Fruit fly (Drosophila melanogaster) whole organism, embryonic: Measurements from ENCODE around the gene CG7156.

Experiments
- CG11247 ChIP-seq: fragments of 200-800 bp; sonication (Bioruptor generic); IDR thresholded peaks from 2 replicates; pipeline ENCODE4 v1.3.6; 2022; ENCODE audit warnings: missing biosample characterization, missing genetic modification characterization
- CG11398 ChIP-seq: fragments of 200-800 bp; sonication (Bioruptor generic); optimal IDR thresholded peaks from 2 replicates; lab custom pipeline; 2016; ENCODE audit warnings: missing biosample characterization, missing genetic modification characterization
- CG11456 ChIP-seq: fragments of 200-800 bp; sonication (Bioruptor generic); IDR thresholded peaks from 3 replicates; pipeline ENCODE4 v1.3.6; 2022; ENCODE audit warnings: missing biosample characterization, missing genetic modification characterization
- CG13894 ChIP-seq: fragments of 200-800 bp; sonication (Bioruptor generic); optimal IDR thresholded peaks from 3 replicates; lab custom pipeline; 2018; ENCODE audit warnings: missing biosample characterization, mild to moderate bottlenecking, missing genetic modification characterization, moderate library complexity
- CG14050 ChIP-seq: fragments of 200-800 bp; sonication (Bioruptor generic); IDR thresholded peaks from 3 replicates; pipeline ENCODE4 v1.3.6; 2022; ENCODE audit warnings: missing biosample characterization, missing genetic modification characterization
- CG14710 ChIP-seq: fragments of 200-800 bp; sonication (Bioruptor generic); optimal IDR thresholded peaks from 3 replicates; lab custom pipeline; 2019; ENCODE audit warnings: missing biosample characterization, mild to moderate bottlenecking, missing genetic modification characterization, moderate library complexity
- CG14965 ChIP-seq: fragments of 200-800 bp; sonication (Bioruptor generic); optimal IDR thresholded peaks from 2 replicates; lab custom pipeline; 2016; ENCODE audit warnings: missing biosample characterization, missing genetic modification characterization, borderline replicate concordance
- CG15601 ChIP-seq: fragments of 200-800 bp; sonication (Bioruptor generic); optimal IDR thresholded peaks from 3 replicates; lab custom pipeline; 2019; ENCODE audit warnings: missing biosample characterization, mild to moderate bottlenecking, missing genetic modification characterization, moderate library complexity
- CG1647 ChIP-seq: fragments of 200-800 bp; sonication (Bioruptor generic); optimal IDR thresholded peaks from 3 replicates; lab custom pipeline; 2016; ENCODE audit warnings: missing biosample characterization, missing genetic modification characterization
- CG17612 ChIP-seq: fragments of 200-800 bp; sonication (Bioruptor generic); IDR thresholded peaks from 2 replicates; pipeline ENCODE4 v1.3.6; 2022; ENCODE audit warnings: missing biosample characterization, missing genetic modification characterization
- CG34422 ChIP-seq: fragments of 200-800 bp; sonication (Bioruptor generic); IDR thresholded peaks from 3 replicates; pipeline ENCODE4 v1.3.6; 2022; ENCODE audit warnings: missing biosample characterization, missing genetic modification characterization
- CG4730 ChIP-seq: fragments of 200-800 bp; sonication (Bioruptor generic); IDR thresholded peaks from 2 replicates; pipeline ENCODE4 v1.3.6; 2022; ENCODE audit warnings: missing biosample characterization, missing genetic modification characterization
- CG6689 ChIP-seq: fragments of 200-800 bp; sonication (Bioruptor generic); IDR thresholded peaks from 2 replicates; pipeline ENCODE4 v1.3.6; 2022; ENCODE audit warnings: missing biosample characterization, missing genetic modification characterization
- CG8359 ChIP-seq: fragments of 200-800 bp; sonication (Bioruptor generic); optimal IDR thresholded peaks from 2 replicates; lab custom pipeline; 2017; ENCODE audit warnings: missing biosample characterization, mild to moderate bottlenecking, missing genetic modification characterization, borderline replicate concordance
- CG8765 ChIP-seq: fragments of 200-800 bp; sonication (Bioruptor generic); IDR thresholded peaks from 2 replicates; pipeline ENCODE4 v1.3.6; 2022; ENCODE audit warnings: missing biosample characterization, missing genetic modification characterization
- CG9797 ChIP-seq: fragments of 200-800 bp; sonication (Bioruptor generic); optimal IDR thresholded peaks from 3 replicates; lab custom pipeline; 2018; ENCODE audit warnings: missing biosample characterization, mild to moderate bottlenecking, missing genetic modification characterization
- CG9817 ChIP-seq: fragments of 200-800 bp; sonication (Bioruptor generic); optimal IDR thresholded peaks from 2 replicates; lab custom pipeline; 2018; ENCODE audit warnings: missing biosample characterization, mild to moderate bottlenecking, missing genetic modification characterization, moderate library complexity
- Deaf1 ChIP-seq: fragments of 200-800 bp; optimal IDR thresholded peaks from 3 replicates; lab custom pipeline; 2019; ENCODE audit warnings: missing biosample characterization, mild to moderate bottlenecking, missing genetic modification characterization, moderate library complexity
- Fer3 ChIP-seq: fragments of 200-800 bp; sonication (Bioruptor generic); optimal IDR thresholded peaks from 2 replicates; lab custom pipeline; 2018; ENCODE audit warnings: missing biosample characterization, mild to moderate bottlenecking, missing genetic modification characterization, moderate library complexity
- H2.0 ChIP-seq: fragments of 200-800 bp; sonication (Bioruptor generic); IDR thresholded peaks from 2 replicates; pipeline ENCODE4 v1.3.6; 2022; ENCODE audit warnings: missing biosample characterization, missing genetic modification characterization
- Hr78 ChIP-seq, 2 experiments: fragments of 200-800 bp in 1 of 2; fragments of >200 bp in 1 of 2; sonication (Bioruptor generic) in 1 of 2; optimal IDR thresholded peaks; 2 replicates each; lab custom pipeline; 2017 to 2019; ENCODE audit warnings: missing biosample characterization in 2 of 2, missing genetic modification characterization in 2 of 2, mild to moderate bottlenecking in 1 of 2, moderate library complexity in 1 of 2
- Jarid2 ChIP-seq: fragments of 200-800 bp; sonication (Bioruptor generic); optimal IDR thresholded peaks from 3 replicates; lab custom pipeline; 2017; ENCODE audit warnings: mild to moderate bottlenecking, missing biosample characterization, missing genetic modification reagents, missing genetic modification characterization
- Mad ChIP-seq: fragments of 200-800 bp; sonication (Bioruptor generic); optimal IDR thresholded peaks from 2 replicates; lab custom pipeline; 2016; ENCODE audit warnings: missing biosample characterization, missing genetic modification characterization
- Opbp ChIP-seq: fragments of 200-800 bp; sonication (Bioruptor generic); IDR thresholded peaks from 3 replicates; pipeline ENCODE4 v1.3.6; 2022; ENCODE audit warnings: missing biosample characterization, missing genetic modification characterization; ENCODE audit not compliant: partially characterized antibody
- Ravus ChIP-seq: fragments of 200-800 bp; sonication (Bioruptor generic); IDR thresholded peaks from 2 replicates; pipeline ENCODE4 v1.3.6; 2022; ENCODE audit warnings: missing biosample characterization, missing genetic modification characterization
- Rfx ChIP-seq: fragments of 200-800 bp; sonication (Bioruptor generic); IDR thresholded peaks from 2 replicates; pipeline ENCODE4 v1.3.6; 2022; ENCODE audit warnings: missing biosample characterization, missing genetic modification characterization
- Ssrp ChIP-seq: fragments of 200-800 bp; sonication (Bioruptor generic); optimal IDR thresholded peaks from 2 replicates; lab custom pipeline; 2018; ENCODE audit warnings: missing biosample characterization, mild to moderate bottlenecking, missing genetic modification characterization, moderate library complexity
- Stat92E ChIP-seq, 3 experiments: fragments of >200 bp in 2 of 3; fragments of 200-800 bp in 1 of 3; sonication (Bioruptor generic) in 1 of 3; optimal IDR thresholded peaks; 2 replicates each; lab custom pipeline; 2017 to 2019; ENCODE audit warnings: missing biosample characterization in 3 of 3, missing genetic modification characterization in 3 of 3, mild to moderate bottlenecking in 1 of 3, moderate library complexity in 1 of 3
- Usf ChIP-seq: fragments of 200-800 bp; sonication (Bioruptor generic); optimal IDR thresholded peaks from 2 replicates; lab custom pipeline; 2017; ENCODE audit warnings: missing genotype, missing biosample characterization, missing genetic modification characterization
- Vsx1 ChIP-seq: fragments of 200-800 bp; sonication (Bioruptor generic); optimal IDR thresholded peaks from 2 replicates; lab custom pipeline; 2017; ENCODE audit warnings: missing biosample characterization, mild to moderate bottlenecking, missing genetic modification characterization, missing genetic modification reagents
- bab2 ChIP-seq: fragments of 200-800 bp; sonication (Bioruptor generic); optimal IDR thresholded peaks from 2 replicates; lab custom pipeline; 2016; ENCODE audit warnings: missing biosample characterization, missing genetic modification characterization
- caup ChIP-seq: fragments of 200-800 bp; sonication (Bioruptor generic); optimal IDR thresholded peaks from 3 replicates; lab custom pipeline; 2017; ENCODE audit warnings: missing biosample characterization, mild to moderate bottlenecking, missing genetic modification characterization, moderate library complexity; ENCODE audit not compliant: severe bottlenecking
- chn ChIP-seq: fragments of 200-800 bp; sonication (Bioruptor generic); optimal IDR thresholded peaks from 2 replicates; lab custom pipeline; 2016; ENCODE audit warnings: missing biosample characterization, missing genetic modification characterization
- dmrt11E ChIP-seq: fragments of 200-800 bp; sonication (Bioruptor generic); optimal IDR thresholded peaks from 3 replicates; lab custom pipeline; 2018; ENCODE audit warnings: missing biosample characterization, mild to moderate bottlenecking, missing genetic modification characterization, moderate library complexity
- emc ChIP-seq: fragments of 200-800 bp; sonication (Bioruptor generic); optimal IDR thresholded peaks from 2 replicates; lab custom pipeline; 2016; ENCODE audit warnings: missing biosample characterization, missing genetic modification characterization
- esg ChIP-seq: fragments of 200-800 bp; sonication (Bioruptor generic); conservative IDR thresholded peaks from 2 replicates; pipeline ENCODE4 v1.3.6; 2022; ENCODE audit warnings: missing biosample characterization, missing genetic modification characterization
- fu2 ChIP-seq: fragments of 200-800 bp; sonication (Bioruptor generic); optimal IDR thresholded peaks from 2 replicates; lab custom pipeline; 2016; ENCODE audit warnings: missing biosample characterization, missing genetic modification characterization
- grau ChIP-seq: fragments of 200-800 bp; optimal IDR thresholded peaks from 3 replicates; lab custom pipeline; 2019; ENCODE audit warnings: missing biosample characterization, mild to moderate bottlenecking, missing genetic modification characterization, moderate library complexity
- gsb ChIP-seq: fragments of 200-800 bp; sonication (Bioruptor generic); IDR thresholded peaks from 2 replicates; pipeline ENCODE4 v1.3.6; 2022; ENCODE audit warnings: missing biosample characterization, missing genetic modification characterization
- insv ChIP-seq, 2 experiments: fragments of 200-800 bp; sonication (Bioruptor generic); optimal IDR thresholded peaks; 3 replicates each; lab custom pipeline; 2016 to 2018; ENCODE audit warnings: missing biosample characterization in 2 of 2, missing genetic modification characterization in 2 of 2
- klu ChIP-seq: fragments of 200-800 bp; sonication (Bioruptor generic); IDR thresholded peaks from 2 replicates; pipeline ENCODE4 v1.3.6; 2022; ENCODE audit warnings: missing biosample characterization, missing genetic modification characterization
- pnt ChIP-seq: fragments of 200-800 bp; sonication (Bioruptor generic); optimal IDR thresholded peaks from 3 replicates; lab custom pipeline; 2016; ENCODE audit warnings: missing biosample characterization, missing genetic modification characterization
- pros ChIP-seq: fragments of 200-800 bp; sonication (Bioruptor generic); optimal IDR thresholded peaks from 3 replicates; lab custom pipeline; 2019; ENCODE audit warnings: missing biosample characterization, mild to moderate bottlenecking, missing genetic modification characterization, moderate library complexity
- seq ChIP-seq: fragments of 200-800 bp; sonication (Bioruptor generic); IDR thresholded peaks from 2 replicates; pipeline ENCODE4 v1.3.6; 2022; ENCODE audit warnings: missing biosample characterization, missing genetic modification characterization
- shn ChIP-seq: fragments of 200-800 bp; sonication (Bioruptor generic); optimal IDR thresholded peaks from 3 replicates; lab custom pipeline; 2016; ENCODE audit warnings: missing biosample characterization, missing genetic modification characterization
- slp2 ChIP-seq: fragments of 200-800 bp; sonication (Bioruptor generic); optimal IDR thresholded peaks from 2 replicates; lab custom pipeline; 2016; ENCODE audit warnings: missing biosample characterization, missing genetic modification characterization
- sqz ChIP-seq: fragments of 200-800 bp; sonication (Bioruptor generic); optimal IDR thresholded peaks from 3 replicates; lab custom pipeline; 2018; ENCODE audit warnings: missing biosample characterization, mild to moderate bottlenecking, missing genetic modification characterization
- tio ChIP-seq: fragments of 200-800 bp; sonication (Bioruptor generic); optimal IDR thresholded peaks from 2 replicates; lab custom pipeline; 2017; ENCODE audit warnings: missing biosample characterization, missing genetic modification characterization, inconsistent platforms
- usp ChIP-seq: fragments of >200 bp; optimal IDR thresholded peaks from 2 replicates; lab custom pipeline; 2017; ENCODE audit warnings: missing biosample characterization, missing genetic modification characterization

Gene CG7156

DNA sequence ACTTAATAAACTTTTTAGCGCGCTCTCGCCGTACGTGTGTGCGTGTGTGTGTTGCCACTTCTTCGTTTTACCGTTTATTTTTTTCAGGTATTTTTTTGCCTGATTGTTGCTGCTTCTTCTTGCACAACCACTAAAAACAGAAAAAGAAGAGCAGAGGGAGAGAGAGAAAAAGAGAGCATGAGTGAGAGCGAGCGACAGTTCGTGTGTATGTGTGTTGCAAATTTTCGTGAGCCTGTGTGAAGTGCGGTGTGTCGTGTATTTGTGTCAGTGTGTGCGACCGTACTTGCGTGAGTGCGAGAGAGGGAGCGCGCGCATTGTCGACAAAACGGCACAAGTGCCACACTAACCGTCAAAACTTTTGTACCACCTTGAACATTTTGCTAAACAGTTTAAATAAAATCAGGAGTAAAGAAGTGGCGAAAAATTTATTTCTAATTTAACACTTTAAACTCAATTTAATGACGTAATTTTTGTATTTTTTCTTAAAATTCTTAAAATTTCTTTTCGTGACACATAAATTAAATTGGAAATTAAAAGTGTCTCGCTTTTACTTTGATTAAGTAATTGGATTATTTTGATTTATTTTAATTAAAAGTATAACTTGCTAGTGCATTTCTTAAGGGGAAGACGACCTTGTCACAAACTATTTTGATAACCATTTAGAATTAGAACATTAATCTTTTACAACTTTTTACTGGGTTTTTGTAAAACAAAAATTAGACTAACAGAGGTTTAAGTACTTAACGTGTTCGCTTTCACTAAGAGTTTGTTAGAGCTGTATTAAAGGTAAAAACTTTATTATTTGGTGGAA, 44.8 kb downstream of the CG7156 start (continued):
- TF ChIP-seq slp2 (GFP tag; lab: Kevin White, UChicago) (peak; percentile 50), CG9817 (tag; lab: Kevin White, UChicago) (peak; percentile 50), CG11247 (GFP tag; lab: Robert Waterston, UW) (no peak), CG17612 (no peak), pnt (GFP tag; lab: Kevin White, UChicago) (peak; percentile 23), klu (GFP tag; lab: Robert Waterston, UW) (no peak), Hr78 (GFP tag; optimal IDR thresholded peaks at IDR 0.05; lab: Kevin White, UChicago) (peak in 1 of 2 experiments; percentile 10), CG14965 (GFP tag; lab: Kevin White, UChicago) (no peak), Jarid2 (peak; percentile 38), grau (peak; percentile 76), insv (GFP tag; optimal IDR thresholded peaks at IDR 0.05; lab: Kevin White, UChicago) (no peak), esg (GFP tag; lab: Robert Waterston, UW) (no peak), CG11456 (GFP tag; lab: Robert Waterston, UW) (no peak), CG13894 (no peak), CG8359 (GFP tag; lab: Kevin White, UChicago) (no peak), CG15601 (tag; lab: Kevin White, UChicago) (peak; percentile 55), Opbp (GFP tag; lab: Robert Waterston, UW) (no peak), usp (GFP tag; lab: Kevin White, UChicago) (no peak), Mad (GFP tag; lab: Kevin White, UChicago) (no peak), Ravus (no peak), CG34422 (GFP tag; lab: Robert Waterston, UW) (no peak), Rfx (GFP tag; lab: Robert Waterston, UW) (no peak), Vsx1 (GFP tag; lab: Kevin White, UChicago) (no peak), pros (peak; percentile 76), CG14710 (tag; lab: Kevin White, UChicago) (peak; percentile 50), Fer3 (tag; lab: Kevin White, UChicago) (peak; percentile 35), seq (no peak), CG6689 (GFP tag; lab: Robert Waterston, UW) (no peak), dmrt11E (tag; lab: Kevin White, UChicago) (peak; percentile 57), Usf (GFP tag; lab: Kevin White, UChicago) (peak; percentile 45), shn (GFP tag; lab: Kevin White, UChicago) (no peak), sqz (GFP tag; lab: Kevin White, UChicago) (peak; percentile 98), caup (peak; percentile 34), Deaf1 (tag; lab: Kevin White, UChicago) (peak; percentile 58), emc (GFP tag; lab: Kevin White, UChicago) (no peak), bab2 (peak; percentile 62), CG9797 (no peak), chn (GFP tag; lab: Kevin White, UChicago) (no peak), Stat92E (GFP tag; optimal IDR thresholded peaks at IDR 0.05; lab: Kevin White, UChicago) (no peak), CG11398 (no peak), CG4730 (GFP tag; lab: Robert Waterston, UW) (no peak), gsb (no peak), CG1647 (GFP tag; lab: Kevin White, UChicago) (no peak), tio (GFP tag; lab: Kevin White, UChicago) (peak; percentile 79), fu2 (GFP tag; lab: Kevin White, UChicago) (peak; percentile 29), Ssrp (peak; percentile 70), CG8765 (GFP tag; lab: Robert Waterston, UW) (no peak), CG14050 (GFP tag; lab: Robert Waterston, UW) (no peak), H2.0 (GFP tag; lab: Robert Waterston, UW) (no peak)
